Worm (Caenorhabditis elegans) whole organism, L4 larva: ENCODE data around the gene Y67H2A.7.

Source experiments
- ceh-82 ChIP-seq: sonication (generic microtip); optimal IDR thresholded peaks from 2 replicates; lab custom pipeline; 2017; ENCODE audit warnings: missing biosample characterization, missing genetic modification characterization
- nhr-237 ChIP-seq: sonication (generic microtip); optimal IDR thresholded peaks from 2 replicates; lab custom pipeline; 2017; ENCODE audit warnings: missing biosample characterization, missing genetic modification characterization
- pha-4 ChIP-seq, 2 experiments: fragments of 150-350 bp in 1 of 2; fragments of 200-800 bp in 1 of 2; sonication (Bioruptor generic) in 1 of 2; IDR thresholded peaks in 1 of 2; optimal IDR thresholded peaks in 1 of 2; 2 replicates each; pipeline versions ENCODE4 v1.3.6 to Lab custom; 2014 to 2022; ENCODE audit warnings: missing genetic modification characterization in 2 of 2, missing genetic modification reagents in 2 of 2, missing biosample characterization in 1 of 2, missing compliant biosample characterization in 1 of 2
- snpc-4 ChIP-seq: fragments of 150-350 bp; optimal IDR thresholded peaks from 2 replicates; lab custom pipeline; 2014; ENCODE audit warnings: missing biosample characterization, missing genetic modification characterization

DNA sequence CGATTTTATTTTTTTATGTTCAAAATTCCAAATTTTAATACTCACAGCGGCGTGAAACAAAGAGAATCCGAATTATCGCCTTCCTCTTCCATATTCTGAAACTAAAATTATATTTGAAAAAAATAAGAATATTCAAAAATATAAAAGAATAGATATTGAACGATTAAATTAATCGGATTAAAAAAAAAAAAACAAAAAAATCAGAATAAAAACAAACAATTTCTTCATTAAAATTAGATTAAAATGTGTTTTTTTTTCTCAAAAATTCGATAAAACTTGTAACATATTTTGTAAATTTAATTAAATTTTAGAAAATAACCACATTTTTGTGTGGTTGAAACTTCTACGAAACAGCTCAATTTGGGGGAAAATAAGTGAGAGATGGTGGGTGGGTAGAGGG is 20.8 kb upstream of the Y67H2A.7 start, which contains the start of gene cpsf-3:
- TF ChIP-seq nhr-237 (tag; lab: Kevin White, UChicago) = no peak
- TF ChIP-seq ceh-82 = no peak
- TF ChIP-seq pha-4 (GFP tag; IDR thresholded peaks at IDR 0.05; lab: Robert Waterston, UW) = no peak
- no peak for TF ChIP-seq pha-4 (tag; optimal IDR thresholded peaks at IDR 0.05; lab: Kevin White, UChicago)
- TF ChIP-seq snpc-4 = no peak
